Fruit fly (Drosophila melanogaster) whole organism, embryonic: ENCODE results near the gene CG12056.
A peak's percentile ranks its signal among the peaks of the same experiment; 100 is the strongest.

Source experiments
- Abd-B ChIP-seq: fragments of 200-800 bp; sonication (Bioruptor generic); optimal IDR thresholded peaks from 2 replicates; lab custom pipeline; 2018; ENCODE audit warnings: missing biosample characterization, mild to moderate bottlenecking, missing genetic modification characterization, moderate library complexity
- BEAF-32 ChIP-seq: fragments of 200-800 bp; sonication (Bioruptor generic); optimal IDR thresholded peaks from 3 replicates; lab custom pipeline; 2017; ENCODE audit warnings: missing biosample characterization, missing genetic modification characterization, mild to moderate bottlenecking, moderate library complexity, missing genetic modification reagents
- CG10267 ChIP-seq: fragments of 200-800 bp; sonication (Bioruptor generic); optimal IDR thresholded peaks from 2 replicates; lab custom pipeline; 2018; ENCODE audit warnings: missing biosample characterization, mild to moderate bottlenecking, missing genetic modification characterization, moderate library complexity
- CG11696 ChIP-seq: fragments of 200-800 bp; sonication (Bioruptor generic); IDR thresholded peaks from 2 replicates; pipeline ENCODE4 v1.3.6; 2022; ENCODE audit warnings: missing biosample characterization, missing genetic modification characterization
- CG12659 ChIP-seq: fragments of 200-800 bp; sonication (Bioruptor generic); optimal IDR thresholded peaks from 3 replicates; lab custom pipeline; 2017; ENCODE audit warnings: mild to moderate bottlenecking, missing biosample characterization, missing genetic modification reagents, missing genetic modification characterization
- CG14710 ChIP-seq: fragments of 200-800 bp; sonication (Bioruptor generic); optimal IDR thresholded peaks from 3 replicates; lab custom pipeline; 2019; ENCODE audit warnings: missing biosample characterization, mild to moderate bottlenecking, missing genetic modification characterization, moderate library complexity
- CG15514 ChIP-seq: fragments of 200-800 bp; sonication (Bioruptor generic); optimal IDR thresholded peaks from 3 replicates; lab custom pipeline; 2017; ENCODE audit warnings: missing biosample characterization, missing genetic modification characterization, mild to moderate bottlenecking, moderate library complexity, missing genetic modification reagents
- CG2116 ChIP-seq: fragments of 200-800 bp; sonication (Bioruptor generic); optimal IDR thresholded peaks from 3 replicates; lab custom pipeline; 2018; ENCODE audit warnings: missing biosample characterization, mild to moderate bottlenecking, missing genetic modification characterization
- CG30020 ChIP-seq: fragments of 200-800 bp; optimal IDR thresholded peaks from 2 replicates; lab custom pipeline; 2019; ENCODE audit warnings: missing biosample characterization, mild to moderate bottlenecking, missing genetic modification characterization, moderate library complexity
- CG34224 ChIP-seq: fragments of 200-800 bp; sonication (Bioruptor generic); IDR thresholded peaks from 3 replicates; pipeline ENCODE4 v1.3.6; 2022; ENCODE audit warnings: missing biosample characterization, missing genetic modification characterization; ENCODE audit not compliant: partially characterized antibody
- CG42726 ChIP-seq: fragments of 200-800 bp; sonication (Bioruptor generic); IDR thresholded peaks from 2 replicates; pipeline ENCODE4 v1.3.6; 2022; ENCODE audit warnings: missing biosample characterization, missing genetic modification characterization; ENCODE audit not compliant: partially characterized antibody
- CG4730 ChIP-seq: fragments of 200-800 bp; sonication (Bioruptor generic); IDR thresholded peaks from 2 replicates; pipeline ENCODE4 v1.3.6; 2022; ENCODE audit warnings: missing biosample characterization, missing genetic modification characterization
- CG6791 ChIP-seq: fragments of 200-800 bp; sonication (Bioruptor generic); IDR thresholded peaks from 3 replicates; pipeline ENCODE4 v1.3.6; 2022; ENCODE audit warnings: missing biosample characterization, missing genetic modification characterization; ENCODE audit not compliant: partially characterized antibody
- CG9797 ChIP-seq: fragments of 200-800 bp; sonication (Bioruptor generic); optimal IDR thresholded peaks from 3 replicates; lab custom pipeline; 2018; ENCODE audit warnings: missing biosample characterization, mild to moderate bottlenecking, missing genetic modification characterization
- CG9817 ChIP-seq: fragments of 200-800 bp; sonication (Bioruptor generic); optimal IDR thresholded peaks from 2 replicates; lab custom pipeline; 2018; ENCODE audit warnings: missing biosample characterization, mild to moderate bottlenecking, missing genetic modification characterization, moderate library complexity
- Dll ChIP-seq: fragments of 200-800 bp; sonication (Bioruptor generic); IDR thresholded peaks from 4 replicates; pipeline ENCODE4 v1.3.6; 2022; ENCODE audit warnings: missing biosample characterization, missing genetic modification characterization; ENCODE audit not compliant: partially characterized antibody
- Doc2 ChIP-seq: fragments of 200-800 bp; sonication (Bioruptor generic); IDR thresholded peaks from 2 replicates; pipeline ENCODE4 v1.3.6; 2022; ENCODE audit warnings: missing biosample characterization, missing genetic modification characterization
- Dref ChIP-seq: fragments of 200-800 bp; sonication (Bioruptor generic); IDR thresholded peaks from 2 replicates; pipeline ENCODE4 v1.3.6; 2022; ENCODE audit warnings: missing biosample characterization, missing genetic modification characterization
- ERR ChIP-seq: fragments of 200-800 bp; sonication (Bioruptor generic); optimal IDR thresholded peaks from 2 replicates; lab custom pipeline; 2016; ENCODE audit warnings: missing biosample characterization, missing genetic modification characterization
- Gsc ChIP-seq: fragments of 200-800 bp; sonication (Bioruptor generic); IDR thresholded peaks from 2 replicates; pipeline ENCODE4 v1.3.6; 2022; ENCODE audit warnings: missing biosample characterization, missing genetic modification characterization
- HLH4C ChIP-seq: fragments of 200-800 bp; sonication (Bioruptor generic); IDR thresholded peaks from 3 replicates; pipeline ENCODE4 v1.3.6; 2022; ENCODE audit warnings: missing biosample characterization, missing genetic modification characterization; ENCODE audit not compliant: partially characterized antibody
- HLH54F ChIP-seq: fragments of 200-800 bp; sonication (Bioruptor generic); optimal IDR thresholded peaks from 3 replicates; lab custom pipeline; 2016; ENCODE audit warnings: missing biosample characterization, missing genetic modification characterization
- Hmr ChIP-seq: fragments of 200-800 bp; sonication (Bioruptor generic); optimal IDR thresholded peaks from 3 replicates; lab custom pipeline; 2017; ENCODE audit warnings: mild to moderate bottlenecking, missing biosample characterization, missing genetic modification reagents, missing genetic modification characterization
- Kr ChIP-seq: fragments of 200-800 bp; sonication (Bioruptor generic); optimal IDR thresholded peaks from 2 replicates; lab custom pipeline; 2017; ENCODE audit warnings: missing biosample characterization, mild to moderate bottlenecking, missing genetic modification characterization
- Med ChIP-seq: fragments of 200-800 bp; sonication (Bioruptor generic); peaks from one replicate; lab custom pipeline; 2016; ENCODE audit warnings: missing biosample characterization, missing genetic modification characterization, mild to moderate bottlenecking, inconsistent platforms, moderate library complexity
- Myb ChIP-seq: fragments of 200-800 bp; sonication (Bioruptor generic); optimal IDR thresholded peaks from 2 replicates; lab custom pipeline; 2016; ENCODE audit warnings: missing biosample characterization, missing genetic modification characterization
- Opbp ChIP-seq: fragments of 200-800 bp; sonication (Bioruptor generic); IDR thresholded peaks from 3 replicates; pipeline ENCODE4 v1.3.6; 2022; ENCODE audit warnings: missing biosample characterization, missing genetic modification characterization; ENCODE audit not compliant: partially characterized antibody
- Sry-β ChIP-seq: fragments of 200-800 bp; sonication (Bioruptor generic); optimal IDR thresholded peaks from 2 replicates; lab custom pipeline; 2018; ENCODE audit warnings: missing biosample characterization, mild to moderate bottlenecking, missing genetic modification characterization, moderate library complexity
- Sry-δ ChIP-seq: fragments of 200-800 bp; sonication (Bioruptor generic); optimal IDR thresholded peaks from 2 replicates; lab custom pipeline; 2016; ENCODE audit warnings: missing biosample characterization, missing genetic modification characterization
- Taf1 ChIP-seq: fragments of 200-800 bp; sonication (Bioruptor generic); IDR thresholded peaks from 2 replicates; pipeline ENCODE4 v1.3.6; 2022; ENCODE audit warnings: missing biosample characterization, missing genetic modification characterization
- YL-1 ChIP-seq: fragments of 200-800 bp; sonication (Bioruptor generic); optimal IDR thresholded peaks from 3 replicates; lab custom pipeline; 2017; ENCODE audit warnings: missing biosample characterization, mild to moderate bottlenecking, missing genetic modification characterization
- bbx ChIP-seq: fragments of 200-800 bp; sonication (Bioruptor generic); IDR thresholded peaks from 2 replicates; pipeline ENCODE4 v1.3.6; 2022; ENCODE audit warnings: missing biosample characterization, missing genetic modification characterization; ENCODE audit not compliant: partially characterized antibody
- chif ChIP-seq, 2 experiments: fragments of 200-800 bp; sonication (Bioruptor generic); optimal IDR thresholded peaks; 3 replicates each; lab custom pipeline; 2016; ENCODE audit warnings: missing biosample characterization in 2 of 2, missing genetic modification characterization in 2 of 2
- chinmo ChIP-seq: fragments of 200-800 bp; sonication (Bioruptor generic); IDR thresholded peaks from 4 replicates; pipeline ENCODE4 v1.3.6; 2022; ENCODE audit warnings: missing biosample characterization, missing genetic modification characterization; ENCODE audit not compliant: partially characterized antibody
- crp ChIP-seq, 2 experiments: fragments of 200-800 bp; sonication (Bioruptor generic); optimal IDR thresholded peaks; 2 replicates in 1 of 2; 3 replicates in 1 of 2; lab custom pipeline; 2017; ENCODE audit warnings: missing biosample characterization in 2 of 2, missing genetic modification characterization in 2 of 2, mild to moderate bottlenecking in 1 of 2, moderate library complexity in 1 of 2
- ftz-f1 ChIP-seq: fragments of 200-800 bp; sonication (Bioruptor generic); optimal IDR thresholded peaks from 2 replicates; lab custom pipeline; 2016; ENCODE audit warnings: missing biosample characterization, missing genetic modification characterization
- grau ChIP-seq: fragments of 200-800 bp; optimal IDR thresholded peaks from 3 replicates; lab custom pipeline; 2019; ENCODE audit warnings: missing biosample characterization, mild to moderate bottlenecking, missing genetic modification characterization, moderate library complexity
- hbn ChIP-seq: fragments of 200-800 bp; sonication (Bioruptor generic); IDR thresholded peaks from 2 replicates; pipeline ENCODE4 v1.3.6; 2022; ENCODE audit warnings: missing biosample characterization, missing genetic modification characterization; ENCODE audit not compliant: partially characterized antibody
- knrl ChIP-seq: fragments of 200-800 bp; sonication (Bioruptor generic); IDR thresholded peaks from 3 replicates; pipeline ENCODE4 v1.3.6; 2022; ENCODE audit warnings: missing biosample characterization, missing genetic modification characterization; ENCODE audit not compliant: partially characterized antibody
- lov ChIP-seq, 2 experiments: fragments of 200-800 bp in 1 of 2; fragments of >200 bp in 1 of 2; sonication (Bioruptor generic) in 1 of 2; IDR thresholded peaks in 1 of 2; optimal IDR thresholded peaks in 1 of 2; 2 replicates in 1 of 2; 3 replicates in 1 of 2; pipeline versions ENCODE4 v1.3.6 to Lab custom; 2017 to 2022; ENCODE audit warnings: missing biosample characterization in 1 of 2, missing genetic modification characterization in 1 of 2
- mld ChIP-seq: fragments of 200-800 bp; sonication (Bioruptor generic); IDR thresholded peaks from 3 replicates; pipeline ENCODE4 v1.3.6; 2022; ENCODE audit warnings: missing biosample characterization, missing genetic modification characterization; ENCODE audit not compliant: partially characterized antibody
- org-1 ChIP-seq: fragments of 200-800 bp; sonication (Bioruptor generic); optimal IDR thresholded peaks from 2 replicates; lab custom pipeline; 2017; ENCODE audit warnings: missing biosample characterization, missing genetic modification characterization
- pb ChIP-seq: fragments of 200-800 bp; sonication (Bioruptor generic); optimal IDR thresholded peaks from 3 replicates; lab custom pipeline; 2016; ENCODE audit warnings: missing biosample characterization, missing genetic modification characterization
- tio ChIP-seq: fragments of 200-800 bp; sonication (Bioruptor generic); optimal IDR thresholded peaks from 2 replicates; lab custom pipeline; 2017; ENCODE audit warnings: missing biosample characterization, missing genetic modification characterization, inconsistent platforms
- unc-4 ChIP-seq: fragments of 200-800 bp; sonication (Bioruptor generic); IDR thresholded peaks from 2 replicates; pipeline ENCODE4 v1.3.6; 2022; ENCODE audit warnings: missing biosample characterization, missing genetic modification characterization; ENCODE audit not compliant: partially characterized antibody
- vnd ChIP-seq: fragments of 200-800 bp; sonication (Bioruptor generic); IDR thresholded peaks from 3 replicates; pipeline ENCODE4 v1.3.6; 2022; ENCODE audit warnings: missing biosample characterization, missing genetic modification characterization; ENCODE audit not compliant: partially characterized antibody
- zen2 ChIP-seq: fragments of 200-800 bp; sonication (Bioruptor generic); IDR thresholded peaks from 3 replicates; pipeline ENCODE4 v1.3.6; 2022; ENCODE audit warnings: missing biosample characterization, missing genetic modification characterization; ENCODE audit not compliant: partially characterized antibody

The CG12056 gene

dm6 chrX:9232199-9232598 lies 39.7 kb downstream of the CG12056 start, which contains the start of gene CG12121 (continued):
- TF ChIP-seq Taf1 (no peak), ERR (GFP tag; lab: Kevin White, UChicago) (no peak), HLH54F (GFP tag; lab: Kevin White, UChicago) (no peak), CG12659 (GFP tag; lab: Kevin White, UChicago) (peak; percentile 11), mld (GFP tag; lab: Robert Waterston, UW) (peak; percentile 57; the same call in 1 of the 3 replicates), YL-1 (peak; percentile 39), Sry-δ (peak; percentile 68), Opbp (peak; percentile 63; the same call in 2 of the 3 replicates), CG42726 (GFP tag; lab: Robert Waterston, UW) (0 out of 2 replicates have a peak, but pooled peaks have one; percentile 8), CG6791 (peak; percentile 80), ftz-f1 (GFP tag; lab: Kevin White, UChicago) (peak; percentile 44), CG9797 (peak; percentile 42), bbx (GFP tag; lab: Robert Waterston, UW) (peak; percentile 80), CG2116 (peak; percentile 63), Dll (GFP tag; lab: Robert Waterston, UW) (peak; percentile 71; the same call in 2 of the 4 replicates), HLH4C (peak; percentile 79), knrl (peak; percentile 52; the same call in 2 of the 3 replicates), Myb (GFP tag; lab: Kevin White, UChicago) (peak; percentile 94), vnd (GFP tag; lab: Robert Waterston, UW) (peak; percentile 71), org-1 (no peak), zen2 (GFP tag; lab: Robert Waterston, UW) (peak; percentile 70), Hmr (GFP tag; lab: Kevin White, UChicago) (no peak), CG10267 (tag; lab: Kevin White, UChicago) (no peak), BEAF-32 (GFP tag; lab: Kevin White, UChicago) (peak; percentile 66), CG9817 (tag; lab: Kevin White, UChicago) (no peak), chif (GFP tag; optimal IDR thresholded peaks at IDR 0.05; lab: Kevin White, UChicago) (no peak), lov (optimal IDR thresholded peaks at IDR 0.05; lab: Kevin White, UChicago) (no peak), lov (GFP tag; IDR thresholded peaks at IDR 0.05; lab: Robert Waterston, UW) (no peak), CG4730 (GFP tag; lab: Robert Waterston, UW) (no peak), grau (no peak), unc-4 (GFP tag; lab: Robert Waterston, UW) (peak; percentile 63), Dref (GFP tag; lab: Robert Waterston, UW) (peak; percentile 87), CG34224 (GFP tag; lab: Robert Waterston, UW) (peak; percentile 71; the same call in 2 of the 3 replicates), chinmo (GFP tag; lab: Robert Waterston, UW) (peak; percentile 75; the same call in 1 of the 4 replicates), crp (GFP tag; optimal IDR thresholded peaks at IDR 0.05; lab: Kevin White, UChicago) (peak in 1 of 2 experiments; percentile 19), Doc2 (GFP tag; lab: Robert Waterston, UW) (no peak), Gsc (GFP tag; lab: Robert Waterston, UW) (no peak), CG30020 (tag; lab: Kevin White, UChicago) (no peak), pb (GFP tag; lab: Kevin White, UChicago) (no peak), CG15514 (GFP tag; lab: Kevin White, UChicago) (peak; percentile 71), CG14710 (tag; lab: Kevin White, UChicago) (peak; percentile 53), Kr (GFP tag; lab: Kevin White, UChicago) (no peak), Med (peak; percentile 67), Sry-β (GFP tag; lab: Kevin White, UChicago) (peak; percentile 52), hbn (GFP tag; lab: Robert Waterston, UW) (peak; percentile 53; the same call in 1 of the 2 replicates), CG11696 (no peak), Abd-B (GFP tag; lab: Kevin White, UChicago) (peak; percentile 18), tio (GFP tag; lab: Kevin White, UChicago) (no peak)
